Worm (Caenorhabditis elegans) whole organism, mixed stage, embryonic: ENCODE measurements around the gene bath-15.

Experiments used
- drap-1 ChIP-seq: fragments of 200-800 bp; sonication (Bioruptor generic); optimal IDR thresholded peaks from 3 replicates; lab custom pipeline; 2018; ENCODE audit warnings: mild to moderate bottlenecking, missing genetic modification characterization, missing compliant biosample characterization
- elt-1 ChIP-seq: sonication (generic microtip); optimal IDR thresholded peaks from 2 replicates; lab custom pipeline; 2017; ENCODE audit warnings: missing genetic modification characterization, mild to moderate bottlenecking, missing compliant biosample characterization, antibody characterized with exemption, moderate library complexity, borderline replicate concordance; ENCODE audit not compliant: insufficient read depth
- elt-3 ChIP-seq: fragments of 150-350 bp; optimal IDR thresholded peaks from 2 replicates; lab custom pipeline; 2014; ENCODE audit warnings: missing biosample characterization, missing genetic modification characterization
- lin-32 ChIP-seq: fragments of 200-800 bp; sonication (Bioruptor generic); optimal IDR thresholded peaks from 2 replicates; lab custom pipeline; 2018; ENCODE audit warnings: mild to moderate bottlenecking, missing genetic modification characterization, missing compliant biosample characterization
- mep-1 ChIP-seq: fragments of 150-350 bp; optimal IDR thresholded peaks from 2 replicates; lab custom pipeline; 2017; ENCODE audit warnings: missing biosample characterization, missing genetic modification reagents, missing genetic modification characterization, inconsistent platforms
- nhr-2 ChIP-seq: fragments of 150-350 bp; optimal IDR thresholded peaks from 2 replicates; lab custom pipeline; 2014; ENCODE audit warnings: missing biosample characterization, missing genetic modification characterization
- unc-62 ChIP-seq: fragments of 150-350 bp; optimal IDR thresholded peaks from 2 replicates; lab custom pipeline; 2014; ENCODE audit warnings: missing biosample characterization, missing genetic modification reagents, missing genetic modification characterization
- ztf-11 ChIP-seq: fragments of 150-350 bp; optimal IDR thresholded peaks from 2 replicates; lab custom pipeline; 2014; ENCODE audit warnings: missing biosample characterization, missing genetic modification characterization

DNA sequence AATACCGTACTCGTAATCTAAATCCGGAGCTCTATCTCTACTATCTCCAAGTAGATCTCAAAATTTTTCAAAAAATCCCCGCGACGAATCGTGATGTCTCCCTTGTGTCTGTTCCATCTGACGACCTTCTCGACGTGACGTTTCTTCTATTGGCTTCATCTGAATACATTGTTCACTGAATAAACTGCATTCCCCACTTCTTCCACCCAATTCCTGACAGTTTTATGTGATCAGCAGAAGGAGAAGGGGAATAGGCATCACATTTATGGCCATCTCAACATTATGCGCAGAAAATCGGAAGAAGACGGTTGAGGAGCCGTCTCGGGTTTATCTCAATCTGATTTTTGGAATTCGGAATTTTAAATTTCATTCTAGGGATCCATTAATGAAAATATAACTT lies 43.1 kb upstream of the bath-15 start:
- TF ChIP-seq unc-62 (GFP tag; lab: Kevin White, UChicago) (no peak), lin-32 (GFP tag; lab: Kevin White, UChicago) (no peak), mep-1 (tag; lab: Kevin White, UChicago) (no peak), ztf-11 (tag; lab: Kevin White, UChicago) (no peak), drap-1 (no peak), nhr-2 (tag; lab: Kevin White, UChicago) (no peak), elt-1 (no peak), elt-3 (tag; lab: Kevin White, UChicago) (no peak)
